Worm (Caenorhabditis elegans): ENCODE data around the gene C49F8.1.

DNA sequence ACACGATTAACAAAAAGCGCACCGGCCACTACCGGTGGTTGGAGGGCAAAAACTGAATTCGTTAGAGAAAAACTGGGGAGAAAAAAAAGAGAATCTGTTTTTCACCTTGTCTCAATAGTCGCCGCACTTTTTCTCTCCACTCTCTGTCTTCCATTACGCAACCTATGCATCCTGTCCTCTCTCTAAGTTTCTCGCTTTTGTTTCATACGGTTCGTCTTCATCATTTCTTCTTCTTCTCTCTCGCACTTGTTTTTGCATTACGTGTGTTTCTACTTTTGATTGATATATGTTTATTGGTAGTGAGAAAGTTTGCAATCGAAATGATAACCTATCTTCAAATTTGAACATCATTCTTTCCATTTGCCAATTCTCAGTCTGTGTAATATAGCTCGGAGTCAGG lies 44.2 kb downstream of the C49F8.1 start:
- TF ChIP-seq elt-1 (tag; optimal IDR thresholded peaks at IDR 0.05) (no peak), peb-1 (tag; optimal IDR thresholded peaks at IDR 0.05) (no peak), ztf-4 (tag; optimal IDR thresholded peaks at IDR 0.05) (no peak), C34F6.9 (tag; optimal IDR thresholded peaks at IDR 0.05) (peak; percentile 35), nhr-25 (tag; optimal IDR thresholded peaks at IDR 0.05) (peak; percentile 76), nhr-6 (tag; optimal IDR thresholded peaks at IDR 0.05) (peak; percentile 25), unc-62 (GFP tag; optimal IDR thresholded peaks at IDR 0.05) (no peak), zag-1 (tag; optimal IDR thresholded peaks at IDR 0.05) (no peak), ama-1 (optimal IDR thresholded peaks at IDR 0.05) (no peak)
